Worm (Caenorhabditis elegans): Measurements from ENCODE around the gene F53F1.3.

DNA sequence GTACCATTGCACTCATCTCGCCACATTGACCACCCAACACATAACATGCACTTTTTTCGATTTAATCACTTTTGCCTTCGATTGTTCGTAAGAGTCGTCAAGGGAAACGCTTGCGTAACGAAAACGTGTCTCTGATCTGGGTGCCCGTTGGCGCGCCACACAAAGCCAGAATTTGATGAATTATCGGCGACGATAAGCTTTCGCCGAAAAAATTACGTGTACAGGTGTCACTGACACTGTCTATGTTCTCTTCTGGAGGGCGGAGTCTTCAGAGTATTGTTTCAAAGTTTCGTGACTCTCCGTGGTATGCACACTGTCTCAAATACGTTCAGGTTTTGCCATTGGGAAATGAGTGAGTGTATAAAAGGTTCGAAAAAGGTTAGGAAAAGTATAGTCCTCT, 2.6 kb downstream of the F53F1.3 start, which contains the start of gene F53F1.4:
- TF ChIP-seq madf-8 (GFP tag; conservative IDR thresholded peaks at IDR 0.05) (no peak), lsl-1 (GFP tag; optimal IDR thresholded peaks at IDR 0.05) (no peak), snpc-4 (GFP tag; optimal IDR thresholded peaks at IDR 0.05) (no peak), snpc-4 (tag; optimal IDR thresholded peaks at IDR 0.05) (no peak), madf-6 (GFP tag; IDR thresholded peaks at IDR 0.05) (no peak), attf-3 (GFP tag; conservative IDR thresholded peaks at IDR 0.05) (no peak), ceh-100 (GFP tag; IDR thresholded peaks at IDR 0.05) (no peak), T07F8.4 (tag; optimal IDR thresholded peaks at IDR 0.05) (no peak)

Measured in whole organism, young adult.